Worm (Caenorhabditis elegans) whole organism, midembryonic: ENCODE results near the gene K10D6.4.

Experiments used
- T22C8.4 ChIP-seq: fragments of 200-800 bp; sonication (Bioruptor generic); IDR thresholded peaks from 2 replicates; pipeline ENCODE4 v1.3.6; 2022; ENCODE audit warnings: missing genetic modification characterization, missing compliant biosample characterization
- cog-1 ChIP-seq: sonication (generic microtip); optimal IDR thresholded peaks from 2 replicates; lab custom pipeline; 2016; ENCODE audit warnings: missing genetic modification characterization, missing compliant biosample characterization
- flt-1 ChIP-seq: fragments of 200-800 bp; sonication (Bioruptor generic); IDR thresholded peaks from 2 replicates; pipeline ENCODE4 v1.3.6; 2022; ENCODE audit warnings: missing genetic modification characterization, missing compliant biosample characterization
- ref-1 ChIP-seq: fragments of 200-800 bp; sonication (Bioruptor generic); conservative IDR thresholded peaks from 2 replicates; pipeline ENCODE4 v1.3.6; 2022; ENCODE audit warnings: missing genetic modification reagents, missing genetic modification characterization, missing compliant biosample characterization
- tab-1 ChIP-seq: fragments of 200-800 bp; sonication (Bioruptor generic); IDR thresholded peaks from 2 replicates; pipeline ENCODE4 v1.3.6; 2022; ENCODE audit warnings: missing genetic modification characterization, missing compliant biosample characterization
- ztf-29 ChIP-seq: fragments of 200-800 bp; sonication (Bioruptor generic); IDR thresholded peaks from 2 replicates; pipeline ENCODE4 v1.3.6; 2022; ENCODE audit warnings: missing genetic modification reagents, missing genetic modification characterization, missing compliant biosample characterization

ce11 chrV:11156589-11156988, 45.1 kb upstream of the K10D6.4 start:
- TF ChIP-seq ref-1 (GFP tag; lab: Robert Waterston, UW) (no peak), tab-1 (GFP tag; lab: Robert Waterston, UW) (no peak), flt-1 (GFP tag; lab: Robert Waterston, UW) (no peak), ztf-29 (GFP tag; lab: Robert Waterston, UW) (no peak), T22C8.4 (no peak), cog-1 (tag; lab: Kevin White, UChicago) (no peak)
